Worm (Caenorhabditis elegans): ENCODE measurements around the gene Y50E8A.11.

Gene Y50E8A.11

DNA sequence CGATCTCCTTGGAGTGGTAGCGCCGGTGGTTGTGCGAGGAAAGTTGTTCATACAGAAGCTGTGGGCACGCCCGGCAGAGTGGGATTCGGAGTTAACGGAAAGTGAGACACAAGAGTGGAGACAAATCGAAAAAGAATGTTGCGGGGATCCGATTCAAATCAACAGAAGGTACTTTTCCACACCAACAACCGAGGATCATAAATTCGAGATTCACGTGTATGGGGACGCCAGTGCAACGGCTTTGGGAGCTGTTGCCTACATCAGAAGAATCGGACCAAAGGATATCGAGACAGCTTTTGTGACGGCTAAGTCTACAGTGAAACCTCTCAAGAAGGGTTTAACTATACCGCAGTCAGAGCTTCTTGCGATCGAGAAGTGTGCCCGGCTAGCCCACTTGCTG, 17.6 kb upstream of the Y50E8A.11 start:
- no peak for TF ChIP-seq C34B4.2 (tag; optimal IDR thresholded peaks at IDR 0.05)
- no peak for TF ChIP-seq efl-1 (optimal IDR thresholded peaks at IDR 0.05)
- peak in 1 of 2 experiments; percentile 79 for TF ChIP-seq efl-1 (GFP tag; optimal IDR thresholded peaks at IDR 0.05 in 1 of 2)
- no peak for TF ChIP-seq lin-35 (GFP tag; optimal IDR thresholded peaks at IDR 0.05)

DNA sequence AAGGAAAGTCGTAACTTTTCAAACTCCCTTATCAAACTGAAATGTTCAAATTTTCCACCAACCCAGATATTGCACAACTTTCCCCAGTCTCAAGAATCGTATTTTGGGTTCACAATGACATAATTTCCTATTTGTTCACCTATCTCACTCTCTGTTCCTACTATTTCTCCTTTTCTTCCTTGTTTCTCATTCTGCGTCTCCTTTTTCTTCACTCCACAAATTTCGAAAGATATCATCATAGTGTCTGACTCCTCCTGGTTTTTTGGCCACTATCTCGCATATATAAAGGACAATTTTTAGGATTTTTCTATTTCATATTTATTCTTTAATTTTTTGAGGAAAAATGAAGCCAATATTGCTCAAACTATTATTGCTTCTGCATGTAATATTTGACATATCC, 8.2 kb upstream of the Y50E8A.11 start, which contains the start of gene haf-7:
haf-7 (plus strand) TSS at position 211 of the 400 bp plus-strand sequence.
- TF ChIP-seq nhr-28 (tag; optimal IDR thresholded peaks at IDR 0.05) (no peak), skn-1 (tag; optimal IDR thresholded peaks at IDR 0.05) (peak; percentile 83), fkh-4 (tag; optimal IDR thresholded peaks at IDR 0.05; ENCODE audit: borderline replicate concordance) (no peak), blmp-1 (tag; optimal IDR thresholded peaks at IDR 0.05) (no peak), rnt-1 (tag; optimal IDR thresholded peaks at IDR 0.05) (peak; percentile 36), egl-27 (tag; optimal IDR thresholded peaks at IDR 0.05) (no peak), grh-1 (GFP tag; IDR thresholded peaks at IDR 0.05) (no peak), dpl-1 (GFP tag; optimal IDR thresholded peaks at IDR 0.05) (peak in 2 of 3 experiments; percentile 1 to 11), fos-1 (tag; optimal IDR thresholded peaks at IDR 0.05) (peak; percentile 22), jun-1 (tag; optimal IDR thresholded peaks at IDR 0.05) (peak; percentile 21), snpc-4 (tag; optimal IDR thresholded peaks at IDR 0.05) (no peak), egl-13 (tag; optimal IDR thresholded peaks at IDR 0.05) (no peak), elt-3 (tag; optimal IDR thresholded peaks at IDR 0.05) (peak in 2 of 6 experiments; percentile 10 to 44), lin-13 (GFP tag; optimal IDR thresholded peaks at IDR 0.05) (no peak), elt-2 (tag; optimal IDR thresholded peaks at IDR 0.05) (no peak), lsy-2 (tag; optimal IDR thresholded peaks at IDR 0.05) (peak in 1 of 2 experiments; percentile 67), lin-35 (GFP tag; optimal IDR thresholded peaks at IDR 0.05) (peak; percentile 22 to 33), efl-1 (optimal IDR thresholded peaks at IDR 0.05) (peak; percentile 39 to 50), efl-1 (GFP tag; optimal IDR thresholded peaks at IDR 0.05 in 1 of 2) (no peak)

DNA sequence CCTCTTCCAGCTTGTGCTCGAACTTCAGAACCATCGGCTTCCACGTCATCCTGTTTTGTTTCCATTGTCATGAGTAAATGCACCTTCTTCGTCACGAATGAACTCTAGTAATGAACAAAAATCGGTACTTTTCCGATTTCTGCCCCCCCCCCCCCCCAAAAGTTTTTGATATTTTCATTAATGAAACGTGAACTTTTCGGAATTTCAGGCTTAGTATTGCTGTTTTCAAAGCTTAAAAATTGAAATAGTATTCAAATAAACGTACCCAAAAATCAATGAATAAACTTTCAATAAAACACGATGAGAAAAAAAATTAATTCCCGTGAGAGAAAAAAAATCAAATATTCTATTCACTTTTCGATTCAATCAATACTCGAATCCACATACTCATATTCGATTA, 1.6 kb upstream of the Y50E8A.11 start, which contains the start of the genes scrm-7 and Y50E8A.10:
scrm-7 (minus strand) TSS at position 101 of the 400 bp plus-strand sequence.
Y50E8A.10 (plus strand) TSS at position 353 of the 400 bp plus-strand sequence.
- TF ChIP-seq unc-130 (tag; optimal IDR thresholded peaks at IDR 0.05) (no peak), ces-1 (GFP tag; optimal IDR thresholded peaks at IDR 0.05) (no peak), ceh-88 (GFP tag; IDR thresholded peaks at IDR 0.05) (no peak), hlh-4 (tag; optimal IDR thresholded peaks at IDR 0.05) (no peak), nhr-90 (tag; optimal IDR thresholded peaks at IDR 0.05; ENCODE audit: poor library complexity) (no peak), dsc-1 (tag; optimal IDR thresholded peaks at IDR 0.05) (no peak), C34B4.2 (tag; optimal IDR thresholded peaks at IDR 0.05) (no peak), ztf-4 (tag; optimal IDR thresholded peaks at IDR 0.05) (no peak), vab-15 (tag; optimal IDR thresholded peaks at IDR 0.05) (no peak), C16A3.4 (tag; optimal IDR thresholded peaks at IDR 0.05) (no peak), elt-3 (tag; optimal IDR thresholded peaks at IDR 0.05) (no peak), dpl-1 (GFP tag; optimal IDR thresholded peaks at IDR 0.05) (no peak), fkh-10 (GFP tag; optimal IDR thresholded peaks at IDR 0.05) (no peak), nhr-20 (tag; optimal IDR thresholded peaks at IDR 0.05) (no peak), swsn-7 (tag; optimal IDR thresholded peaks at IDR 0.05) (no peak), elt-2 (tag; optimal IDR thresholded peaks at IDR 0.05) (no peak), lin-15B (tag; optimal IDR thresholded peaks at IDR 0.05) (no peak), egl-27 (tag; optimal IDR thresholded peaks at IDR 0.05) (no peak), nhr-237 (tag; optimal IDR thresholded peaks at IDR 0.05) (no peak)

DNA sequence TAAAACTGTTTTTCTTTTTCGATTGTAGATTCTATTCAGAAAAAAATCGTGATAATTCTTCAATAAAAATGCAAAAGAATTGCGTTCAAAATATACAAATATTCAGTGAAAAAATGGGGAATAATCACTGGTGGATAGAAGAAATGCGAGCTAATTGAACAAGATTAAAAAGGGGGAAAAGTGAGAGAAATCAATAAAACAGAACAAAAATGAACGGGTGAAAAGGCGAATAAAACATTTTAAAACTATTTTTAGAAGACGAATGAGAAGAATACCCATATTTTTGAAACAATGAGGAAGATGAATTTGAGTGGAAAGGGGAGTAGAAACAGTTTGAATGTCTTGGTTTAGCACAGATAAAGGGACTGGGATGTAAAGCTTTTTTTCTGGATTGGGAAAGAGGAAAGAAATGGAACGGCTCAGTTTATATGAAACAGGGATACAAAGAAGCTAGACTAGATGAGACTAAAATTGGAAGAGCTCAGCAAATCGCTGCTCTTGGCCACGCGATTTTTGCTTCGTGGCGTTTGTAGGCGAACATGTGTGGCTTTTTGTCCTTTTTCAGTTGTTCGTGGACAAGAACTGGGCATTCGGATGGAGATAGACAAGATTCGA, 3.0 kb downstream of the Y50E8A.11 start, which contains the start of gene Y50E8A.12:
Y50E8A.12 (minus strand) TSS at position 51 of the 615 bp plus-strand sequence.
- TF ChIP-seq nhr-47 (tag; optimal IDR thresholded peaks at IDR 0.05) (no peak), dpl-1 (GFP tag; optimal IDR thresholded peaks at IDR 0.05) (no peak), ets-5 (GFP tag; IDR thresholded peaks at IDR 0.05) (no peak), ztf-4 (tag; optimal IDR thresholded peaks at IDR 0.05) (no peak), nhr-20 (tag; optimal IDR thresholded peaks at IDR 0.05) (no peak), nhr-76 (tag; optimal IDR thresholded peaks at IDR 0.05) (no peak), tbx-2 (tag; optimal IDR thresholded peaks at IDR 0.05) (no peak)
